Worm (Caenorhabditis elegans) whole organism, late embryonic: ENCODE measurements around the gene srw-98.

ENCODE experiments used
- F13H6.1 ChIP-seq: sonication (generic microtip); optimal IDR thresholded peaks from 2 replicates; lab custom pipeline; 2016; ENCODE audit warnings: missing genetic modification characterization, missing compliant biosample characterization
- T23F11.4 ChIP-seq: fragments of 200-800 bp; sonication (Bioruptor generic); optimal IDR thresholded peaks from 2 replicates; lab custom pipeline; 2018; ENCODE audit warnings: mild to moderate bottlenecking, missing genetic modification characterization, missing compliant biosample characterization
- Y22D7AL.16 ChIP-seq: sonication (generic microtip); optimal IDR thresholded peaks from 2 replicates; lab custom pipeline; 2016; ENCODE audit warnings: missing genetic modification characterization, missing compliant biosample characterization
- ahr-1 ChIP-seq: sonication (generic microtip); optimal IDR thresholded peaks from 2 replicates; lab custom pipeline; 2016; ENCODE audit warnings: missing genetic modification characterization, missing compliant biosample characterization
- ama-1 ChIP-seq: fragments of 150-350 bp; optimal IDR thresholded peaks from 2 replicates; lab custom pipeline; 2014
- gmeb-2 ChIP-seq: sonication (generic microtip); optimal IDR thresholded peaks from 2 replicates; lab custom pipeline; 2016; ENCODE audit warnings: missing genetic modification characterization, inconsistent platforms, missing compliant biosample characterization
- hlh-30 ChIP-seq: sonication (generic microtip); optimal IDR thresholded peaks from 2 replicates; lab custom pipeline; 2017; ENCODE audit warnings: antibody characterized with exemption, missing genetic modification characterization, missing compliant biosample characterization; ENCODE audit not compliant: insufficient read depth
- nfya-1 ChIP-seq: sonication (generic microtip); optimal IDR thresholded peaks from 2 replicates; lab custom pipeline; 2017; ENCODE audit warnings: missing genetic modification characterization, mild to moderate bottlenecking, missing compliant biosample characterization, antibody characterized with exemption, moderate library complexity
- nhr-11 ChIP-seq: fragments of 150-350 bp; optimal IDR thresholded peaks from 2 replicates; lab custom pipeline; 2014; ENCODE audit warnings: missing biosample characterization, missing genetic modification characterization

ce11 chrV:1718232-1718631 is 40.1 kb upstream of the srw-98 start:
- TF ChIP-seq hlh-30 (tag; lab: Kevin White, UChicago) (no peak), nfya-1 (tag; lab: Kevin White, UChicago) (no peak), ahr-1 (tag; lab: Kevin White, UChicago) (no peak), F13H6.1 (no peak), T23F11.4 (GFP tag; lab: Kevin White, UChicago) (no peak), ama-1 (no peak), Y22D7AL.16 (tag; lab: Kevin White, UChicago) (no peak), gmeb-2 (no peak), nhr-11 (tag; lab: Kevin White, UChicago) (no peak)
